Fruit fly (Drosophila melanogaster) whole organism, pupa: ENCODE measurements around the gene CG7888.
A peak's percentile ranks its signal among the peaks of the same experiment; 100 is the strongest.

Experiments used
- CG10348 ChIP-seq: fragments of 200-800 bp; sonication (Bioruptor generic); IDR thresholded peaks from 2 replicates; pipeline ENCODE4 v1.3.6; 2022; ENCODE audit warnings: missing biosample characterization, missing genetic modification characterization
- CG12605 ChIP-seq: fragments of 200-800 bp; sonication (Bioruptor generic); IDR thresholded peaks from 2 replicates; pipeline ENCODE4 v1.3.6; 2022; ENCODE audit warnings: missing biosample characterization, missing genetic modification characterization
- CG13204 ChIP-seq: fragments of 200-800 bp; sonication (Bioruptor generic); optimal IDR thresholded peaks from 2 replicates; lab custom pipeline; 2018; ENCODE audit warnings: missing biosample characterization, mild to moderate bottlenecking, missing genetic modification characterization, moderate library complexity
- CG14655 ChIP-seq: fragments of 200-800 bp; sonication (Bioruptor generic); optimal IDR thresholded peaks from 3 replicates; lab custom pipeline; 2017; ENCODE audit warnings: mild to moderate bottlenecking, missing biosample characterization, missing genetic modification reagents, missing genetic modification characterization
- CG15710 ChIP-seq: fragments of 200-800 bp; sonication (Bioruptor generic); optimal IDR thresholded peaks from 2 replicates; lab custom pipeline; 2018; ENCODE audit warnings: missing biosample characterization, mild to moderate bottlenecking, missing genetic modification characterization, moderate library complexity
- CG17806 ChIP-seq: fragments of 200-800 bp; sonication (Bioruptor generic); optimal IDR thresholded peaks from 2 replicates; lab custom pipeline; 2018; ENCODE audit warnings: missing biosample characterization, mild to moderate bottlenecking, missing genetic modification characterization, moderate library complexity
- CG32121 ChIP-seq: fragments of 200-800 bp; sonication (Bioruptor generic); IDR thresholded peaks from 2 replicates; pipeline ENCODE4 v1.3.6; 2022; ENCODE audit warnings: missing biosample characterization, missing genetic modification characterization
- CG34367 ChIP-seq: fragments of 200-800 bp; sonication (Bioruptor generic); optimal IDR thresholded peaks from 2 replicates; lab custom pipeline; 2018; ENCODE audit warnings: missing biosample characterization, mild to moderate bottlenecking, missing genetic modification characterization
- CG4496 ChIP-seq: fragments of 200-800 bp; sonication (Bioruptor generic); IDR thresholded peaks from 3 replicates; pipeline ENCODE4 v1.3.6; 2022; ENCODE audit warnings: missing biosample characterization, missing genetic modification characterization
- CG8159 ChIP-seq: fragments of 200-800 bp; sonication (Bioruptor generic); optimal IDR thresholded peaks from 3 replicates; lab custom pipeline; 2018; ENCODE audit warnings: missing biosample characterization, mild to moderate bottlenecking, missing genetic modification characterization, moderate library complexity
- CG8301 ChIP-seq: fragments of 200-800 bp; sonication (Bioruptor generic); optimal IDR thresholded peaks from 2 replicates; lab custom pipeline; 2018; ENCODE audit warnings: missing biosample characterization, mild to moderate bottlenecking, missing genetic modification characterization
- CG9948 ChIP-seq: fragments of 200-800 bp; sonication (Bioruptor generic); optimal IDR thresholded peaks from 2 replicates; lab custom pipeline; 2018; ENCODE audit warnings: missing biosample characterization, mild to moderate bottlenecking, missing genetic modification characterization, moderate library complexity
- D1 ChIP-seq: fragments of 200-800 bp; sonication (Bioruptor generic); optimal IDR thresholded peaks from 2 replicates; lab custom pipeline; 2018; ENCODE audit warnings: missing biosample characterization, mild to moderate bottlenecking, missing genetic modification characterization, moderate library complexity
- EcR ChIP-seq: fragments of 200-800 bp; sonication (Bioruptor generic); optimal IDR thresholded peaks from 3 replicates; lab custom pipeline; 2019; ENCODE audit warnings: missing biosample characterization, missing genetic modification characterization, mild to moderate bottlenecking, moderate library complexity, missing genetic modification reagents
- Ets98B ChIP-seq: fragments of 200-800 bp; sonication (Bioruptor generic); IDR thresholded peaks from 2 replicates; pipeline ENCODE4 v1.3.6; 2022; ENCODE audit warnings: missing biosample characterization, missing genetic modification characterization
- Pif1A ChIP-seq: fragments of 200-800 bp; sonication (Bioruptor generic); optimal IDR thresholded peaks from 3 replicates; lab custom pipeline; 2016; ENCODE audit warnings: missing biosample characterization, missing genetic modification characterization
- Pif1B ChIP-seq: fragments of 200-800 bp; sonication (Bioruptor generic); optimal IDR thresholded peaks from 3 replicates; lab custom pipeline; 2016; ENCODE audit warnings: missing biosample characterization, missing genetic modification characterization
- Snoo ChIP-seq: fragments of 200-800 bp; sonication (Bioruptor generic); optimal IDR thresholded peaks from 3 replicates; lab custom pipeline; 2017; ENCODE audit warnings: missing biosample characterization, mild to moderate bottlenecking, missing genetic modification characterization, inconsistent platforms
- fd96Ca ChIP-seq: fragments of 200-800 bp; sonication (Bioruptor generic); IDR thresholded peaks from 3 replicates; pipeline ENCODE4 v1.3.6; 2022; ENCODE audit warnings: missing biosample characterization, missing genetic modification characterization
- gl ChIP-seq: fragments of 200-800 bp; sonication (Bioruptor generic); optimal IDR thresholded peaks from 2 replicates; lab custom pipeline; 2018; ENCODE audit warnings: missing biosample characterization, mild to moderate bottlenecking, missing genetic modification characterization
- rn ChIP-seq: fragments of 200-800 bp; sonication (Bioruptor generic); IDR thresholded peaks from 2 replicates; pipeline ENCODE4 v1.3.6; 2022; ENCODE audit warnings: missing biosample characterization, missing genetic modification characterization

The CG7888 gene

DNA sequence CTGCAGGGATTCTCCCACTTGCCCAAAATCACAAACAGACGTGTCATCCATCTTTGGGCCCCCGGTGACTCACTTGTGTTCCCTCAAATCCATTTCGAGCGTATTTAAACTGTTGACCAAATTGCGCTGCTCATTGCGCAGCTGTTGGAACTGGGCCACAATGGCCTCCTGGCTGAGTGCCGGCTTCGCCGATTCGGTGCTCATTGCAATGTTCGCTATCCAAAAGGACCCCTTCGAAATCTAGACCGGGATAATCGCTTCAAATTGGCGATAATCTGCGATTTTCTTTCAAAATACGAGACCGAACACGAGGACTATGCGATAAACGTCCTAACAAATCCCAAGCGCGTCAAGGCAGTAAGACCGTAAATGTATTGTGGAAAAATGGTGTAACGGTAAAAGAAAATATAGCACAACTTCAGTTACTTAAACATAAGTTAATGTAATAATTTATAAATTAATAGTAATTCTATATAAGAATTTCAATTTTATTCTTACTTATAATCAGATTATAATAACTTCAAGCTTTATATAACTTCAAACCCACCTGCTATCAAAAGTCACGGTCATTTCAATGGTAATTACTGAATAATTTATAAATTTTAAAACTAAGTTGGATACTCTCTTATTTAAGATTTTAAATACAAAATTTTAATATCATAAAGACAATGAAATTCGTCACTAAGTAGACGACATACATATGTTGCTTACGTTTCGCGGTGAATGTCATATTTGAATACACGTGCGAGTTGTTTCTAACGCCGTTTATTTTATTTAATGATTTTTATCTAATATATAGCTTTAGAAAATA, 20.4 kb downstream of the CG7888 start, which contains the start of the genes Pfdn2 and Noc1:
Pfdn2 (minus strand) TSS at position 346 of the 811 bp plus-strand sequence.
Noc1 (plus strand) TSS at position 727 of the 811 bp plus-strand sequence.
- TF ChIP-seq CG17806 (peak; percentile 36), CG15710 (tag; lab: Kevin White, UChicago) (peak; percentile 23), CG8301 (tag; lab: Kevin White, UChicago) (no peak), Ets98B (GFP tag; lab: Robert Waterston, UW) (0 out of 2 replicates have a peak, but pooled peaks have one; percentile 25), Pif1B (GFP tag; lab: Kevin White, UChicago) (no peak)
- TF ChIP-seq, all 21 proteins: peak for 3

DNA sequence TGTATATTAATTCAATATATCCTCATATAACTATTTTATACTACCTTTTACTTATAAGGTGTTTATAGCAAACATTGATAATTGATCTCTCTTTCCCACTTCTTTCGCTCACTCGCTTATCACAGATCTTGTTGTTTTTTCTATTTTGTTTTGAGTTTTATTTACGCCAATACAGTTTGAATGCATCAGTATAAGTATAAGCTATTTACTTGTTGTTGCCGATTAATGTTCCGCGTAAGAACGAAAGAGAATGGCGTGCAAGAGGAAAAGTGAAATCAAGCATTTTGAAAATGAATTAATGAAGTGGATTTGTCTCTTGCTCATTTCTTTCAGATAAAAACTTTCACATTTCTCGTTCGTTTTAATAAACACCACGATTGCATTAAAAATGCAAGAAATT, 29.8 kb downstream of the CG7888 start:
- peak; percentile 15 for TF ChIP-seq EcR (GFP tag; lab: Kevin White, UChicago)
- TF ChIP-seq CG4496 (GFP tag; lab: Robert Waterston, UW) = no peak
- peak; percentile 11; the same call in 1 of the 2 replicates for TF ChIP-seq Ets98B (GFP tag; lab: Robert Waterston, UW)

DNA sequence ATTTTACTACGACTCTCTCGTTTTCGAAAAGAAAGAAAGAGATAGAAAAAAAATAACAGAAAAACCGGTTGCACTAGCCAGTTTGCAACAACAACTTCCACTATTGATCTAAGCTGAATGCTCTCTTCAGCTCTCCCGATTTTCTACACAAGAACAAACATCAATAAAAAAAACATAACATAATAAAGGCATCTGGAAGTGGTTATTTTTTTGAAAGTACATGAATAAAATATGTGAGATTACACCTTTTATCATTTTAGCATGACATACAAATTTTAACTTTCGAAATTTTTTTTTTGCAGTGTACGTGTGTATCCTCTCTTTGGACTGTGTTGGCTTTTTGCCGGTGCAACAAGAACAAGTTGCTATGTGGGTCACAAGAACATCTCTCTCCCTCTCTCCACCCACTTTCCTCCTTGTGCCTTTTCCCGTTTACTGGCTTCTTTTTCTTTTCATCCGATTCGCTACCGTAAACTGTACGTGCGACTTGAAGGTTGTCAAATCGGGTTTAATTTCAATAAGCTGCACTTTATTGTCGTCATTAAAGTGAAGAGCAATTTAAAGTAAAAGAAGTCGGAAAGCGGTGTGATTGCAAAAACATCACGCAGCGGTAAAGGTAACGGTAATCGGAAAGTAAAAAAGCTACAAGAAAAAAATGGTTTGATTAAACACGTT, 30.9 kb downstream of the CG7888 start:
- TF ChIP-seq CG13204 (GFP tag; lab: Kevin White, UChicago) (peak; percentile 93), Ets98B (GFP tag; lab: Robert Waterston, UW) (peak; percentile 99), Pif1A (peak; percentile 98), fd96Ca (GFP tag; lab: Robert Waterston, UW) (peak; percentile 96), gl (tag; lab: Kevin White, UChicago) (peak; percentile 93), CG9948 (tag; lab: Kevin White, UChicago) (peak; percentile 98), Pif1B (GFP tag; lab: Kevin White, UChicago) (peak; percentile 96), CG8301 (tag; lab: Kevin White, UChicago) (peak; percentile 99), D1 (tag; lab: Kevin White, UChicago) (peak; percentile 95), CG4496 (GFP tag; lab: Robert Waterston, UW) (peak; percentile 99), CG10348 (GFP tag; lab: Robert Waterston, UW) (peak; percentile 94), CG34367 (peak; percentile 98), CG15710 (tag; lab: Kevin White, UChicago) (peak; percentile 98), EcR (GFP tag; lab: Kevin White, UChicago) (peak; percentile 74), CG14655 (peak; percentile 99), CG12605 (peak; percentile 99), CG17806 (peak; percentile 98), Snoo (tag; lab: Kevin White, UChicago) (peak; percentile 84), CG32121 (GFP tag; lab: Robert Waterston, UW) (peak; percentile 99), CG8159 (peak; percentile 97), rn (GFP tag; lab: Robert Waterston, UW) (peak; percentile 98)

DNA sequence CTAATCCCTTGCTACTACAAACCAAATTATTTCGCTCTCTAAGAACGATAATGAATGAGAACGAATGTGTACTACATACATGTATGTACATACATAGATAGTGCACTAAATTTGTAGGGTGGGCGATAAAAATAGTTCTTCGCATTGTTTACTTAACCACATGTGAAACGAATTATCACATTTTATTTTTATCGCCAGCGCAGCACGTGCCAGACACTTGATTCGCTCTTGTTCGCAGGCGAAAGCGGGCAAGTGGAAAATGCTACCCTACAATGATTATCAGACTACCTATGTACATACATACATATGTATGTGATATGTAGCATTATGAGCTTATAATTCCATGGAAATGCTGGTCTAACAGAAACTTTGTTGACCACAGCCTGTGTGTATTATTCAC, 32.0 kb downstream of the CG7888 start:
- TF ChIP-seq Snoo (tag; lab: Kevin White, UChicago) = no peak
- TF ChIP-seq D1 (tag; lab: Kevin White, UChicago) = no peak
- no peak for TF ChIP-seq CG34367
- no peak for TF ChIP-seq EcR (GFP tag; lab: Kevin White, UChicago)
- no peak for TF ChIP-seq gl (tag; lab: Kevin White, UChicago)

DNA sequence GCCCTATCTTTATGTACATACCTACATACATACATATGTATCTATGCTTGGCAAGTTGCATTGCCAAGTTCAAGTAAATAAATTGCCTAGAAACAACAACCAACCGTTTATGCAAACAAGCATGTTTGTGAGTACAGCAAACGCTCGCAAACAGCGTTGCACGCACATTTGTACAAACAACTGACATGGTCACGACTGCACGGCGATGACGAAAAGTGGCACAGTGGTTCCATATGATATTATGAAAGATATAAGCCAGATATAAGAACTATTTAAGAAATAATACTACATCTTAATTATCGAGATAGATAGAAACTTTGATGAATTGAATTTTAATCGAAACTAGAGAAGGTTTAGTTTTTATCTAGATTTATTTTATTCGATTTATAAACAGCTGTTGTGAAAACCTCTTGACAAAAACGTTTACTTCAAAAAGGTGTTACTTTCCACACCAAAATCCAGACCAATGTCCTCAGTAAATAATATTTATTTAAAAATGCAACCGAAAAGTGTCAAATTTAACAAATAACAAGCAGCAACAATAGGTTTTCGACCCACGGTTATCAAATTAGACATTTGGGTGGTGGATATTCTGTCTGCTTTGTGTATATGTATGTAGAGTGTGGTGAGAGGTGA, 36.1 kb downstream of the CG7888 start:
- TF ChIP-seq CG12605 (no peak), CG14655 (peak; percentile 71), CG9948 (tag; lab: Kevin White, UChicago) (peak; percentile 39), CG8301 (tag; lab: Kevin White, UChicago) (peak; percentile 59), CG8159 (peak; percentile 31), CG4496 (GFP tag; lab: Robert Waterston, UW) (no peak), Pif1A (peak; percentile 63), CG17806 (no peak), Snoo (tag; lab: Kevin White, UChicago) (peak; percentile 38), CG32121 (GFP tag; lab: Robert Waterston, UW) (peak; percentile 63), Ets98B (GFP tag; lab: Robert Waterston, UW) (peak; percentile 49), Pif1B (GFP tag; lab: Kevin White, UChicago) (peak; percentile 72), CG34367 (no peak)
